Worm (Caenorhabditis elegans): ENCODE results near the gene C45G9.2.

DNA sequence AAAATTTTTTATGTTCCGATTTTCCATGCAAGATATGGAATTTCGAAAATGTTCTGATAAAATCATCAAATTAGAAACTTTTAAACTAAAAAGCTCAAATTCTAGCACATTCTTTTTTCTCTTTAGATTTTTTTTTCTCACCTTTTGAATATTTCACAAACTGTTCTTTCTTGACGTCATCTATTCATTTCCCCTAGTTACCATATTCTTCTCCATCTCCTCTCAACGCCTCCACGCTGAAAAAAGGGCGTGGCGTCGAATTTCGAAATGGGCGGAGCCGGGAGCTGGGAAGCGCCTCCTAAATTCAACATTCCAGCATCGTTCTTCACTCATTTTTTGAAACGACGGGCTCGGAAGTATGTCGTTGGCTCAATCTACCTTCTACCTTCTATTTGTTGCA lies 26.8 kb upstream of the C45G9.2 start, which contains the start of gene nlp-43:
- TF ChIP-seq athp-1 (tag; optimal IDR thresholded peaks at IDR 0.05): no peak
- TF ChIP-seq pbrm-1 (GFP tag; IDR thresholded peaks at IDR 0.05): no peak
